Fruit fly (Drosophila melanogaster): ENCODE measurements around the gene PAPLA1.

Gene PAPLA1

dm6 chr2L:8116632-8117193, 42.7 kb downstream of the PAPLA1 start:
- TF ChIP-seq h (optimal IDR thresholded peaks at IDR 0.05), result no peak
- no peak for TF ChIP-seq ttk (optimal IDR thresholded peaks at IDR 0.05)
- TF ChIP-seq psq (optimal IDR thresholded peaks at IDR 0.05), result no peak
- TF ChIP-seq insv (optimal IDR thresholded peaks at IDR 0.05), result no peak
- TF ChIP-seq Sin3A (optimal IDR thresholded peaks at IDR 0.05), result no peak

- TF ChIP-seq h (optimal IDR thresholded peaks at IDR 0.05) (no peak), insv (optimal IDR thresholded peaks at IDR 0.05) (no peak), psq (optimal IDR thresholded peaks at IDR 0.05) (no peak), Sin3A (optimal IDR thresholded peaks at IDR 0.05) (no peak), ttk (optimal IDR thresholded peaks at IDR 0.05) (no peak), Myc (optimal IDR thresholded peaks at IDR 0.05) (no peak)
Measured at dm6 chr2L:8110549-8111438, 48.6 kb downstream of the PAPLA1 start.

- TF ChIP-seq insv (optimal IDR thresholded peaks at IDR 0.05) (no peak), ttk (optimal IDR thresholded peaks at IDR 0.05) (no peak), h (optimal IDR thresholded peaks at IDR 0.05) (no peak), Myc (optimal IDR thresholded peaks at IDR 0.05) (no peak), psq (optimal IDR thresholded peaks at IDR 0.05) (no peak), Sin3A (optimal IDR thresholded peaks at IDR 0.05) (no peak)
Measured at dm6 chr2L:8104706-8105105, 54.7 kb downstream of the PAPLA1 start.

dm6 chr2L:8104094-8104493, 55.3 kb downstream of the PAPLA1 start:
- TF ChIP-seq Sin3A (optimal IDR thresholded peaks at IDR 0.05), result no peak
- no peak for TF ChIP-seq insv (optimal IDR thresholded peaks at IDR 0.05)
- TF ChIP-seq Myc (optimal IDR thresholded peaks at IDR 0.05), result no peak
- no peak for TF ChIP-seq ttk (optimal IDR thresholded peaks at IDR 0.05)
- TF ChIP-seq psq (optimal IDR thresholded peaks at IDR 0.05), result no peak
- no peak for TF ChIP-seq h (optimal IDR thresholded peaks at IDR 0.05)

dm6 chr2L:8103073-8103472, 56.4 kb downstream of the PAPLA1 start:
- no peak for TF ChIP-seq h (optimal IDR thresholded peaks at IDR 0.05)
- TF ChIP-seq Sin3A (optimal IDR thresholded peaks at IDR 0.05), result no peak
- TF ChIP-seq psq (optimal IDR thresholded peaks at IDR 0.05), result no peak
- TF ChIP-seq ttk (optimal IDR thresholded peaks at IDR 0.05), result no peak
- TF ChIP-seq Myc (optimal IDR thresholded peaks at IDR 0.05), result no peak
- no peak for TF ChIP-seq insv (optimal IDR thresholded peaks at IDR 0.05)

dm6 chr2L:8100489-8101352, 58.7 kb downstream of the PAPLA1 start:
- TF ChIP-seq ttk (optimal IDR thresholded peaks at IDR 0.05) (no peak), insv (optimal IDR thresholded peaks at IDR 0.05) (no peak), psq (optimal IDR thresholded peaks at IDR 0.05) (no peak), Sin3A (optimal IDR thresholded peaks at IDR 0.05) (no peak), Myc (optimal IDR thresholded peaks at IDR 0.05) (no peak), h (optimal IDR thresholded peaks at IDR 0.05) (no peak)

dm6 chr2L:8099615-8100375, 59.6 kb downstream of the PAPLA1 start:
- TF ChIP-seq psq (optimal IDR thresholded peaks at IDR 0.05) (no peak), Sin3A (optimal IDR thresholded peaks at IDR 0.05) (no peak), h (optimal IDR thresholded peaks at IDR 0.05) (no peak), Myc (optimal IDR thresholded peaks at IDR 0.05) (no peak), ttk (optimal IDR thresholded peaks at IDR 0.05) (no peak), insv (optimal IDR thresholded peaks at IDR 0.05) (no peak)

dm6 chr2L:8099050-8099449, 60.4 kb downstream of the PAPLA1 start:
- no peak for TF ChIP-seq insv (optimal IDR thresholded peaks at IDR 0.05)
- TF ChIP-seq psq (optimal IDR thresholded peaks at IDR 0.05), result no peak
- no peak for TF ChIP-seq Sin3A (optimal IDR thresholded peaks at IDR 0.05)
- no peak for TF ChIP-seq h (optimal IDR thresholded peaks at IDR 0.05)
- no peak for TF ChIP-seq ttk (optimal IDR thresholded peaks at IDR 0.05)
- no peak for TF ChIP-seq Myc (optimal IDR thresholded peaks at IDR 0.05)

dm6 chr2L:8097964-8098945, 61.2 kb downstream of the PAPLA1 start:
- TF ChIP-seq insv (optimal IDR thresholded peaks at IDR 0.05), result no peak
- TF ChIP-seq h (optimal IDR thresholded peaks at IDR 0.05), result no peak
- no peak for TF ChIP-seq psq (optimal IDR thresholded peaks at IDR 0.05)
- no peak for TF ChIP-seq Sin3A (optimal IDR thresholded peaks at IDR 0.05)
- TF ChIP-seq ttk (optimal IDR thresholded peaks at IDR 0.05), result no peak

dm6 chr2L:8097461-8097860, 62.0 kb downstream of the PAPLA1 start:
- TF ChIP-seq psq (optimal IDR thresholded peaks at IDR 0.05) (no peak), Sin3A (optimal IDR thresholded peaks at IDR 0.05) (no peak), h (optimal IDR thresholded peaks at IDR 0.05) (no peak), ttk (optimal IDR thresholded peaks at IDR 0.05) (no peak), insv (optimal IDR thresholded peaks at IDR 0.05) (no peak), Myc (optimal IDR thresholded peaks at IDR 0.05) (no peak)

All from Kc167 (cell line).